Worm (Caenorhabditis elegans) whole organism, early embryonic: ENCODE results near the gene T22C8.4.

Experiments
- B0310.2 ChIP-seq: sonication (generic microtip); optimal IDR thresholded peaks from 2 replicates; lab custom pipeline; 2016; ENCODE audit warnings: mild to moderate bottlenecking, missing genetic modification characterization, missing compliant biosample characterization
- F13C5.2 ChIP-seq: sonication (generic microtip); optimal IDR thresholded peaks from 2 replicates; lab custom pipeline; 2017; ENCODE audit warnings: mild to moderate bottlenecking, missing genetic modification characterization, inconsistent platforms, missing compliant biosample characterization
- aly-1 ChIP-seq: sonication (generic microtip); optimal IDR thresholded peaks from 2 replicates; lab custom pipeline; 2016; ENCODE audit warnings: missing genetic modification characterization, missing compliant biosample characterization
- ama-1 ChIP-seq: fragments of 150-350 bp; optimal IDR thresholded peaks from 2 replicates; lab custom pipeline; 2014
- ceh-13 ChIP-seq: fragments of 200-800 bp; sonication (Bioruptor generic); optimal IDR thresholded peaks from 2 replicates; lab custom pipeline; 2018; ENCODE audit warnings: mild to moderate bottlenecking, missing genetic modification characterization, missing compliant biosample characterization
- ceh-36 ChIP-seq: sonication (generic microtip); optimal IDR thresholded peaks from 2 replicates; lab custom pipeline; 2016; ENCODE audit warnings: missing genetic modification characterization, inconsistent platforms, missing compliant biosample characterization
- ets-7 ChIP-seq: sonication (generic microtip); optimal IDR thresholded peaks from 2 replicates; lab custom pipeline; 2016; ENCODE audit warnings: missing genotype, missing genetic modification characterization, missing compliant biosample characterization
- flt-1 ChIP-seq: fragments of 200-800 bp; sonication (Bioruptor generic); IDR thresholded peaks from 2 replicates; pipeline ENCODE4 v1.3.6; 2022; ENCODE audit warnings: missing genetic modification characterization, missing compliant biosample characterization
- hmbx-1 ChIP-seq: sonication (generic microtip); optimal IDR thresholded peaks from 2 replicates; lab custom pipeline; 2016; ENCODE audit warnings: mild to moderate bottlenecking, missing genetic modification characterization, missing compliant biosample characterization
- hmg-4 ChIP-seq: fragments of 200-800 bp; sonication (Bioruptor generic); optimal IDR thresholded peaks from 2 replicates; lab custom pipeline; 2018; ENCODE audit warnings: mild to moderate bottlenecking, missing genetic modification characterization, missing compliant biosample characterization
- hnd-1 ChIP-seq: sonication (generic microtip); optimal IDR thresholded peaks from 2 replicates; lab custom pipeline; 2016; ENCODE audit warnings: missing genetic modification characterization, missing compliant biosample characterization
- pes-1 ChIP-seq: fragments of 200-800 bp; sonication (Bioruptor generic); IDR thresholded peaks from 2 replicates; pipeline ENCODE4 v1.3.6; 2022; ENCODE audit warnings: missing genetic modification reagents, missing genetic modification characterization, missing compliant biosample characterization
- scrt-1 ChIP-seq: fragments of 200-800 bp; sonication (Bioruptor generic); IDR thresholded peaks from 2 replicates; pipeline ENCODE4 v1.3.6; 2022; ENCODE audit warnings: missing genetic modification characterization, missing compliant biosample characterization
- sea-1 ChIP-seq: fragments of 200-800 bp; sonication (Bioruptor generic); conservative IDR thresholded peaks from 2 replicates; pipeline ENCODE4 v1.3.6; 2022; ENCODE audit warnings: missing genetic modification characterization, missing compliant biosample characterization
- tbx-11 ChIP-seq: fragments of 200-800 bp; sonication (Bioruptor generic); IDR thresholded peaks from 2 replicates; pipeline ENCODE4 v1.3.6; 2022; ENCODE audit warnings: missing genetic modification characterization, missing compliant biosample characterization
- tbx-37 ChIP-seq: fragments of 200-800 bp; sonication (Bioruptor generic); conservative IDR thresholded peaks from 2 replicates; pipeline ENCODE4 v1.3.6; 2022; ENCODE audit warnings: missing genetic modification reagents, missing genetic modification characterization, missing compliant biosample characterization
- tra-4 ChIP-seq: sonication (generic microtip); optimal IDR thresholded peaks from 2 replicates; lab custom pipeline; 2017; ENCODE audit warnings: missing genetic modification characterization, missing compliant biosample characterization

T22C8.4 gene

ce11 chrII:8639553-8639952, 16.3 kb upstream of the T22C8.4 start:
- no peak for TF ChIP-seq sea-1 (GFP tag; lab: Robert Waterston, UW)
- no peak for TF ChIP-seq tra-4 (tag; lab: Kevin White, UChicago)
- no peak for TF ChIP-seq flt-1 (GFP tag; lab: Robert Waterston, UW)
- no peak for TF ChIP-seq pes-1 (GFP tag; lab: Robert Waterston, UW)
- no peak for TF ChIP-seq scrt-1 (GFP tag; lab: Robert Waterston, UW)
- no peak for TF ChIP-seq hmg-4 (GFP tag; lab: Kevin White, UChicago)
- no peak for TF ChIP-seq ets-7 (tag; lab: Kevin White, UChicago)
- no peak for TF ChIP-seq aly-1
- no peak for TF ChIP-seq hnd-1
- no peak for TF ChIP-seq ama-1 (lab: Kevin White, UChicago)
- no peak for TF ChIP-seq ceh-36 (tag; lab: Kevin White, UChicago)
- TF ChIP-seq tbx-11 (GFP tag; lab: Robert Waterston, UW) = no peak
- no peak for TF ChIP-seq ceh-13
- TF ChIP-seq B0310.2 (tag; lab: Kevin White, UChicago) = no peak
- no peak for TF ChIP-seq tbx-37 (GFP tag; lab: Robert Waterston, UW)
- TF ChIP-seq hmbx-1 (tag; lab: Kevin White, UChicago) = no peak

- TF ChIP-seq hnd-1 (no peak), B0310.2 (tag; lab: Kevin White, UChicago) (no peak), ceh-36 (tag; lab: Kevin White, UChicago) (no peak), tra-4 (tag; lab: Kevin White, UChicago) (no peak), aly-1 (no peak), tbx-37 (GFP tag; lab: Robert Waterston, UW) (no peak), ceh-13 (no peak), ets-7 (tag; lab: Kevin White, UChicago) (no peak), sea-1 (GFP tag; lab: Robert Waterston, UW) (no peak), flt-1 (GFP tag; lab: Robert Waterston, UW) (no peak)
Observed at ce11 chrII:8637615-8638014, 14.3 kb upstream of the T22C8.4 start, which contains the start of gene vab-9. Gene vab-9 (minus strand): TSS chrII:8637715.

- TF ChIP-seq hmg-4 (GFP tag; lab: Kevin White, UChicago) (no peak), sea-1 (GFP tag; lab: Robert Waterston, UW) (no peak), pes-1 (GFP tag; lab: Robert Waterston, UW) (no peak), B0310.2 (tag; lab: Kevin White, UChicago) (no peak), ama-1 (lab: Kevin White, UChicago) (no peak), F13C5.2 (tag; lab: Kevin White, UChicago) (no peak), tbx-11 (GFP tag; lab: Robert Waterston, UW) (no peak), aly-1 (no peak), scrt-1 (GFP tag; lab: Robert Waterston, UW) (no peak), ets-7 (tag; lab: Kevin White, UChicago) (no peak), ceh-13 (no peak), tra-4 (tag; lab: Kevin White, UChicago) (no peak), hnd-1 (no peak), hmbx-1 (tag; lab: Kevin White, UChicago) (no peak), tbx-37 (GFP tag; lab: Robert Waterston, UW) (no peak), flt-1 (GFP tag; lab: Robert Waterston, UW) (no peak)
Observed at ce11 chrII:8634386-8634785, 11.1 kb upstream of the T22C8.4 start, which contains the start of gene cutl-12. Gene cutl-12 (minus strand): TSS chrII:8634486.

ce11 chrII:8631766-8632165, 8.5 kb upstream of the T22C8.4 start:
- TF ChIP-seq hmbx-1 (tag; lab: Kevin White, UChicago) = no peak
- no peak for TF ChIP-seq scrt-1 (GFP tag; lab: Robert Waterston, UW)
- TF ChIP-seq aly-1 = no peak
- TF ChIP-seq B0310.2 (tag; lab: Kevin White, UChicago) = no peak
- no peak for TF ChIP-seq ceh-13
- no peak for TF ChIP-seq hmg-4 (GFP tag; lab: Kevin White, UChicago)
- no peak for TF ChIP-seq tbx-11 (GFP tag; lab: Robert Waterston, UW)
- no peak for TF ChIP-seq pes-1 (GFP tag; lab: Robert Waterston, UW)
- TF ChIP-seq ets-7 (tag; lab: Kevin White, UChicago) = no peak
- TF ChIP-seq sea-1 (GFP tag; lab: Robert Waterston, UW) = no peak
- no peak for TF ChIP-seq tra-4 (tag; lab: Kevin White, UChicago)
- TF ChIP-seq ama-1 (lab: Kevin White, UChicago) = no peak
- no peak for TF ChIP-seq flt-1 (GFP tag; lab: Robert Waterston, UW)
- TF ChIP-seq hnd-1 = no peak
- TF ChIP-seq tbx-37 (GFP tag; lab: Robert Waterston, UW) = no peak
- no peak for TF ChIP-seq ceh-36 (tag; lab: Kevin White, UChicago)

- TF ChIP-seq F13C5.2 (tag; lab: Kevin White, UChicago) (no peak), hmg-4 (GFP tag; lab: Kevin White, UChicago) (no peak), tbx-11 (GFP tag; lab: Robert Waterston, UW) (no peak), sea-1 (GFP tag; lab: Robert Waterston, UW) (no peak), tra-4 (tag; lab: Kevin White, UChicago) (no peak)
Observed at ce11 chrII:8630088-8630487, 6.8 kb upstream of the T22C8.4 start, which contains the start of gene T22C8.6. Gene T22C8.6 (minus strand): TSS chrII:8630281.

- TF ChIP-seq ceh-36 (tag; lab: Kevin White, UChicago) (no peak), sea-1 (GFP tag; lab: Robert Waterston, UW) (no peak), tbx-37 (GFP tag; lab: Robert Waterston, UW) (no peak), aly-1 (no peak), ceh-13 (no peak), scrt-1 (GFP tag; lab: Robert Waterston, UW) (no peak), hmbx-1 (tag; lab: Kevin White, UChicago) (no peak), F13C5.2 (tag; lab: Kevin White, UChicago) (no peak), ama-1 (lab: Kevin White, UChicago) (no peak), hmg-4 (GFP tag; lab: Kevin White, UChicago) (no peak), ets-7 (tag; lab: Kevin White, UChicago) (no peak), B0310.2 (tag; lab: Kevin White, UChicago) (no peak), pes-1 (GFP tag; lab: Robert Waterston, UW) (no peak), tra-4 (tag; lab: Kevin White, UChicago) (no peak)
Observed at ce11 chrII:8627907-8628306, 4.6 kb upstream of the T22C8.4 start.

- TF ChIP-seq B0310.2 (tag; lab: Kevin White, UChicago) = no peak
- TF ChIP-seq ceh-13 = no peak
- TF ChIP-seq hmg-4 (GFP tag; lab: Kevin White, UChicago) = no peak
- no peak for TF ChIP-seq aly-1
Observed at ce11 chrII:8626598-8626997, 3.3 kb upstream of the T22C8.4 start.
